Worm (Caenorhabditis elegans) whole organism, L3 larva: Measurements from ENCODE around the gene F48G7.12.

Experiments used
- ama-1 ChIP-seq: fragments of 150-350 bp; optimal IDR thresholded peaks from 2 replicates; lab custom pipeline; 2018
- ceh-9 ChIP-seq: sonication (generic microtip); optimal IDR thresholded peaks from 2 replicates; lab custom pipeline; 2018; ENCODE audit warnings: missing biosample characterization, missing genetic modification characterization
- lin-15B ChIP-seq: fragments of 150-350 bp; optimal IDR thresholded peaks from 2 replicates; lab custom pipeline; 2014; ENCODE audit warnings: missing biosample characterization, missing genetic modification characterization
- lin-39 ChIP-seq: fragments of 150-350 bp; optimal IDR thresholded peaks from 2 replicates; lab custom pipeline; 2018; ENCODE audit warnings: missing biosample characterization, missing genetic modification reagents, missing genetic modification characterization
- pha-4 ChIP-seq: fragments of 150-350 bp; optimal IDR thresholded peaks from 2 replicates; lab custom pipeline; 2014; ENCODE audit warnings: missing biosample characterization, missing genetic modification reagents, missing genetic modification characterization
- skn-1 ChIP-seq: fragments of 150-350 bp; optimal IDR thresholded peaks from 2 replicates; lab custom pipeline; 2014; ENCODE audit warnings: missing biosample characterization, missing genetic modification characterization
- snpc-4 ChIP-seq: fragments of 150-350 bp; optimal IDR thresholded peaks from 2 replicates; lab custom pipeline; 2014; ENCODE audit warnings: missing biosample characterization, missing genetic modification characterization
- zag-1 ChIP-seq: fragments of 150-350 bp; optimal IDR thresholded peaks from 2 replicates; lab custom pipeline; 2014; ENCODE audit warnings: missing biosample characterization, missing genetic modification characterization

ce11 chrV:634855-635254, 11.2 kb downstream of the F48G7.12 start, which contains the start of gene F48G7.10:
- TF ChIP-seq zag-1, result no peak
- no peak for TF ChIP-seq snpc-4 (tag; lab: Kevin White, UChicago)
- no peak for TF ChIP-seq ceh-9
- TF ChIP-seq ama-1, result no peak
- TF ChIP-seq lin-15B, result no peak
- TF ChIP-seq skn-1, result no peak
- no peak for TF ChIP-seq lin-39 (tag; lab: Kevin White, UChicago)
- TF ChIP-seq pha-4 (tag; lab: Kevin White, UChicago), result no peak
